Fruit fly (Drosophila melanogaster) whole organism: Measurements from ENCODE around the gene Dcr-1.

Experiments
- CG8478 ChIP-seq: fragments of >200 bp; optimal IDR thresholded peaks from 2 replicates; lab custom pipeline; 2018; ENCODE audit warnings: inconsistent platforms
- Dll ChIP-seq: fragments of >200 bp; optimal IDR thresholded peaks from 2 replicates; lab custom pipeline; 2017
- EcR ChIP-seq, 2 experiments: fragments of >200 bp; optimal IDR thresholded peaks; 2 replicates each; lab custom pipeline; 2017; ENCODE audit warnings: missing biosample characterization in 2 of 2, missing genetic modification characterization in 2 of 2, missing genetic modification reagents in 2 of 2
- pan ChIP-seq: fragments of >200 bp; optimal IDR thresholded peaks from 2 replicates; lab custom pipeline; 2017
- psq ChIP-seq: fragments of >200 bp; optimal IDR thresholded peaks from 2 replicates; lab custom pipeline; 2017
- usp ChIP-seq: fragments of >200 bp; optimal IDR thresholded peaks from 2 replicates; lab custom pipeline; 2017; ENCODE audit warnings: missing biosample characterization, missing genetic modification characterization, mixed read lengths

dm6 chr3R:22769567-22769966 is 28.7 kb upstream of the Dcr-1 start, which contains the start of gene CG43092:
- no peak for TF ChIP-seq EcR (GFP tag; optimal IDR thresholded peaks at IDR 0.05; lab: Kevin White, UChicago)
- TF ChIP-seq Dll (lab: Kevin White, UChicago), result no peak
- TF ChIP-seq pan (lab: Kevin White, UChicago), result no peak
- no peak for TF ChIP-seq CG8478 (lab: Kevin White, UChicago)
- TF ChIP-seq psq (lab: Kevin White, UChicago), result no peak
- TF ChIP-seq usp, result no peak
